Worm (Caenorhabditis elegans) whole organism, midembryonic: ENCODE results near the gene F53A2.9.

Experiments used
- T22C8.4 ChIP-seq: fragments of 200-800 bp; sonication (Bioruptor generic); IDR thresholded peaks from 2 replicates; pipeline ENCODE4 v1.3.6; 2022; ENCODE audit warnings: missing genetic modification characterization, missing compliant biosample characterization
- cog-1 ChIP-seq: sonication (generic microtip); optimal IDR thresholded peaks from 2 replicates; lab custom pipeline; 2016; ENCODE audit warnings: missing genetic modification characterization, missing compliant biosample characterization
- flt-1 ChIP-seq: fragments of 200-800 bp; sonication (Bioruptor generic); IDR thresholded peaks from 2 replicates; pipeline ENCODE4 v1.3.6; 2022; ENCODE audit warnings: missing genetic modification characterization, missing compliant biosample characterization
- klf-2 ChIP-seq: fragments of 200-800 bp; sonication (Bioruptor generic); conservative IDR thresholded peaks from 2 replicates; pipeline ENCODE4 v1.3.6; 2022; ENCODE audit warnings: missing genetic modification reagents, missing genetic modification characterization, missing compliant biosample characterization
- med-1 ChIP-seq: sonication (generic microtip); optimal IDR thresholded peaks from 2 replicates; lab custom pipeline; 2017; ENCODE audit warnings: missing genetic modification characterization, mild to moderate bottlenecking, missing compliant biosample characterization, antibody characterized with exemption, missing genetic modification reagents; ENCODE audit not compliant: insufficient read depth
- ref-1 ChIP-seq: fragments of 200-800 bp; sonication (Bioruptor generic); conservative IDR thresholded peaks from 2 replicates; pipeline ENCODE4 v1.3.6; 2022; ENCODE audit warnings: missing genetic modification reagents, missing genetic modification characterization, missing compliant biosample characterization
- tab-1 ChIP-seq: fragments of 200-800 bp; sonication (Bioruptor generic); IDR thresholded peaks from 2 replicates; pipeline ENCODE4 v1.3.6; 2022; ENCODE audit warnings: missing genetic modification characterization, missing compliant biosample characterization
- ztf-23 ChIP-seq: fragments of 200-800 bp; sonication (Bioruptor generic); IDR thresholded peaks from 2 replicates; pipeline ENCODE4 v1.3.6; 2022; ENCODE audit warnings: missing genetic modification reagents, missing genetic modification characterization, missing compliant biosample characterization
- ztf-29 ChIP-seq: fragments of 200-800 bp; sonication (Bioruptor generic); IDR thresholded peaks from 2 replicates; pipeline ENCODE4 v1.3.6; 2022; ENCODE audit warnings: missing genetic modification reagents, missing genetic modification characterization, missing compliant biosample characterization

Gene F53A2.9

DNA sequence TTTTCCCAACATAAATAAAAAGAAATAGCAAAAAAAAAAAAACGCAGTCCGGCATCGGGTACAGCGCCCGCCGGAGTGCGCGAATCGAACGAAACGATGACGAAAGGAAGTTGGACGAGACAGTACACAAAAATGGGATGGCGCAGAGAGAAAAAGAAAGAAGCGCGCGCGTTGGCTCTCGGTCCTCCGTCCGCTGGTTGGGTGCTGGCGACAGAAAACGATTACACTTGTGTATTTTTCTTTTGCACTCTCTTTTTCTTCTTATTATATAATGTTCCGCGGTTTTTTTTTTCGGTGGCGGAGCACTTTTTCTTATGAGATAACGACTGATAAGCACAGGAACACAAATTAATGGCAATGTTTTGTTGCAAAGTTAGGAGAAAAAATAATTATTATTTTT lies 18.1 kb upstream of the F53A2.9 start:
- TF ChIP-seq ztf-29 (GFP tag; lab: Robert Waterston, UW) (no peak), T22C8.4 (GFP tag; lab: Robert Waterston, UW) (no peak), ref-1 (GFP tag; lab: Robert Waterston, UW) (no peak)

ce11 chrIII:13376304-13376760 lies 17.2 kb upstream of the F53A2.9 start, which contains the start of gene lis-1:
TSS of gene lis-1 (minus strand) at chrIII:13376710.
- TF ChIP-seq cog-1 (tag; lab: Kevin White, UChicago) (no peak), ztf-23 (GFP tag; lab: Robert Waterston, UW) (no peak), ztf-29 (GFP tag; lab: Robert Waterston, UW) (no peak), tab-1 (GFP tag; lab: Robert Waterston, UW) (no peak), med-1 (GFP tag; lab: Kevin White, UChicago) (no peak), klf-2 (GFP tag; lab: Robert Waterston, UW) (no peak), flt-1 (GFP tag; lab: Robert Waterston, UW) (no peak), T22C8.4 (GFP tag; lab: Robert Waterston, UW) (no peak), ref-1 (GFP tag; lab: Robert Waterston, UW) (no peak)

ce11 chrIII:13370980-13371379 lies 11.8 kb upstream of the F53A2.9 start, which contains the start of gene T03F6.9:
TSS of gene T03F6.9 (minus strand) at chrIII:13371080.
- no peak for TF ChIP-seq cog-1 (tag; lab: Kevin White, UChicago)
- no peak for TF ChIP-seq tab-1 (GFP tag; lab: Robert Waterston, UW)
- TF ChIP-seq T22C8.4 (GFP tag; lab: Robert Waterston, UW), result no peak
- no peak for TF ChIP-seq ref-1 (GFP tag; lab: Robert Waterston, UW)
- TF ChIP-seq ztf-29 (GFP tag; lab: Robert Waterston, UW), result no peak
- TF ChIP-seq ztf-23 (GFP tag; lab: Robert Waterston, UW), result no peak
- no peak for TF ChIP-seq med-1 (GFP tag; lab: Kevin White, UChicago)
- TF ChIP-seq flt-1 (GFP tag; lab: Robert Waterston, UW), result no peak

DNA sequence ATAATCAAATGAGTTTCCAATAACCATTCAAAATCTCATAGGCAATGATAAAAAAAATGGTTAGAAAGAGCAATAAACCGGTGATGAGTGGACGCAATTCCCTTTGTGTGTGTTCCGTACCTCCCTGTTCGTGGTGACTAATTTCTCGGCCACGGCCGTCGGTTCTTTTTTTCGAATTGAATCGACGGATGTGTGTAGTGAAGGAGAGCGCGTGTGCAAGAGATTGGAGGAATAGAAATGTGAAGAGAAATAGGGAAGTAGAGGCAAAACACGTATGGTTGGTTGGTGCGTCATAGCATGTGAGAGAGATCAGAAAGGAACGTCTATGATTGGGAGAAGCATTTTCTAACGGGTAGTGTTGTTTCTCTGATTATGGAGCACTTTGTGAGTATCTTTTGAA lies 691 bp upstream of the F53A2.9 start:
- TF ChIP-seq flt-1 (GFP tag; lab: Robert Waterston, UW), result 0 out of 2 replicates have a peak, but pooled peaks have one; percentile 44
- TF ChIP-seq med-1 (GFP tag; lab: Kevin White, UChicago), result no peak

DNA sequence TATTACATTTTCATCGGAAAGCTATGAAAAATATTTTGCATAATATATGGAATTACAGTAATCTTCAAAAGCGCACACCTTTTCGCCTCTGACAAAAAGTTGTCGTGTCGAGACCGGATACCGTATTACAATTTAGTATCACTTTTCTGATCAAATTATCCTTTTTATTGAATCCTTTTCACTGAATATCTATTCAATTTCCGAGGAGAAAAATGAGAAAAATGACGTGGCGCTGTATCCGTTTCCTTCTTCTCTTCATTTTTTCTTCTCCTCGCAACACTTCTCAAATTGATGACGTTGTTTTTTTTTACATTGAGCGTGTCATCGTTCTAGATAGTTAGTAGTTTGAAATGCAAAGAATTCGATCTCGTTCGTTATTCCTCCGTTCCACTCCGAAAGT lies 8.2 kb downstream of the F53A2.9 start:
- TF ChIP-seq ref-1 (GFP tag; lab: Robert Waterston, UW), result no peak
- no peak for TF ChIP-seq T22C8.4 (GFP tag; lab: Robert Waterston, UW)
- TF ChIP-seq ztf-29 (GFP tag; lab: Robert Waterston, UW), result no peak
- no peak for TF ChIP-seq cog-1 (tag; lab: Kevin White, UChicago)
- no peak for TF ChIP-seq ztf-23 (GFP tag; lab: Robert Waterston, UW)
- TF ChIP-seq med-1 (GFP tag; lab: Kevin White, UChicago), result no peak
- TF ChIP-seq flt-1 (GFP tag; lab: Robert Waterston, UW), result no peak
- no peak for TF ChIP-seq tab-1 (GFP tag; lab: Robert Waterston, UW)
- TF ChIP-seq klf-2 (GFP tag; lab: Robert Waterston, UW), result no peak

- TF ChIP-seq T22C8.4 (GFP tag; lab: Robert Waterston, UW) (no peak), med-1 (GFP tag; lab: Kevin White, UChicago) (no peak), tab-1 (GFP tag; lab: Robert Waterston, UW) (no peak), cog-1 (tag; lab: Kevin White, UChicago) (no peak)
Observed at ce11 chrIII:13348891-13349290, 10.3 kb downstream of the F53A2.9 start.

- TF ChIP-seq flt-1 (GFP tag; lab: Robert Waterston, UW) (no peak), klf-2 (GFP tag; lab: Robert Waterston, UW) (no peak), tab-1 (GFP tag; lab: Robert Waterston, UW) (no peak), med-1 (GFP tag; lab: Kevin White, UChicago) (no peak), ztf-29 (GFP tag; lab: Robert Waterston, UW) (no peak), ztf-23 (GFP tag; lab: Robert Waterston, UW) (no peak), ref-1 (GFP tag; lab: Robert Waterston, UW) (no peak), T22C8.4 (GFP tag; lab: Robert Waterston, UW) (no peak), cog-1 (tag; lab: Kevin White, UChicago) (no peak)
Observed at ce11 chrIII:13347782-13348327, 11.3 kb downstream of the F53A2.9 start.

DNA sequence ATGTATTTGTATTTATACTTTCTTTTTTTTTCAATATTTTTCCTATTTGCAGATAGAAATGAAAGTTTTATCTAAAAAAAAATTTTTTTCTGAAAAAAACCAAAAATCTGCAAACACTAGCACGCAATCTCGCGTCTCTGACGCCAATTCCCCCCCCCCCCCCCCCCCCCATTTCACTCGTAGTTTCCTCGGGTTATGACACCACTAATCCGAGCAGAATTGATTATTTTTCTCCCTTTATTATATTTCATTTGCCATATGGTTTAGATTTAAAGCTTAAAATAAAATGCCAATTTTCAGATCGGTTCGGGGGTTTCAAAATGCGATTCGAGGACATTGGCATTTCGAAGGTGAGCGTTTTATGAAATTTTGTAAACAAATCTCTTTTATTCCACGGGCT lies 12.4 kb downstream of the F53A2.9 start, which contains the start of gene mtm-6:
mtm-6 (plus strand) TSS at position 301 of the 400 bp plus-strand sequence.
- TF ChIP-seq ztf-29 (GFP tag; lab: Robert Waterston, UW) (no peak), med-1 (GFP tag; lab: Kevin White, UChicago) (no peak), ztf-23 (GFP tag; lab: Robert Waterston, UW) (no peak), ref-1 (GFP tag; lab: Robert Waterston, UW) (no peak), cog-1 (tag; lab: Kevin White, UChicago) (no peak), T22C8.4 (GFP tag; lab: Robert Waterston, UW) (no peak), tab-1 (GFP tag; lab: Robert Waterston, UW) (no peak), klf-2 (GFP tag; lab: Robert Waterston, UW) (no peak)

DNA sequence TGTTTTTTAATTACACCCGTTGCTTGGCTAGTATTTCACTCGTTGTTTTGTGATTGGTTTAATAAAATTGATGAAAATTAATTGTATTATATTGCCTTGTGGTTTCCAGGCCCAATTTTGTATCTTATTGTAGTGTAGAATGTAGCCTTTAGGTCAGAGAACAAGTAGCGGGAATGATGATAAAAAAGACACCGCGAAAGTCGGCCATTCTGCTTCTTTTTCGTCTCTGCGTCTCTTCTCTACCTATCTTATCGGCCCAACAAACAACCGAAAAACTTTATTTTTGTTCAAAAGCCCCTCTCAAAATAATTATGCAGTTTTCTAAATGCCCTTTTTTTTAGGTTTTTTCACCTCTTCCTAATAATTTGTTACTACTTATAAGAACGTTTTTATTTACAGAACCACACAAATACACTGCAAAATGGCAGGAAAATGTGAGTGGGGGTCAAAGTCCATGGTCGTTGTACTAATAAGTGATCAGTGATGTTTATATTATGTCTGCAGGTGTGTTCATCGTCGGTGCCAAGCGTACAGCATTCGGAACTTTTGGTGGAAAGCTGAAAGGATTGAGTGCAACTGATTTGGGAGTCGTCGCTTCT lies 14.5 kb downstream of the F53A2.9 start, which contains the start of gene acaa-2:
acaa-2 (plus strand) TSS at position 400 of the 599 bp plus-strand sequence.
- TF ChIP-seq med-1 (GFP tag; lab: Kevin White, UChicago), result no peak
- TF ChIP-seq ref-1 (GFP tag; lab: Robert Waterston, UW), result no peak
- TF ChIP-seq klf-2 (GFP tag; lab: Robert Waterston, UW), result no peak
- no peak for TF ChIP-seq flt-1 (GFP tag; lab: Robert Waterston, UW)
- no peak for TF ChIP-seq ztf-23 (GFP tag; lab: Robert Waterston, UW)
- TF ChIP-seq tab-1 (GFP tag; lab: Robert Waterston, UW), result no peak
- TF ChIP-seq ztf-29 (GFP tag; lab: Robert Waterston, UW), result no peak
- TF ChIP-seq T22C8.4 (GFP tag; lab: Robert Waterston, UW), result no peak
- no peak for TF ChIP-seq cog-1 (tag; lab: Kevin White, UChicago)
